Worm (Caenorhabditis elegans): ENCODE data around the gene pro-1.

DNA sequence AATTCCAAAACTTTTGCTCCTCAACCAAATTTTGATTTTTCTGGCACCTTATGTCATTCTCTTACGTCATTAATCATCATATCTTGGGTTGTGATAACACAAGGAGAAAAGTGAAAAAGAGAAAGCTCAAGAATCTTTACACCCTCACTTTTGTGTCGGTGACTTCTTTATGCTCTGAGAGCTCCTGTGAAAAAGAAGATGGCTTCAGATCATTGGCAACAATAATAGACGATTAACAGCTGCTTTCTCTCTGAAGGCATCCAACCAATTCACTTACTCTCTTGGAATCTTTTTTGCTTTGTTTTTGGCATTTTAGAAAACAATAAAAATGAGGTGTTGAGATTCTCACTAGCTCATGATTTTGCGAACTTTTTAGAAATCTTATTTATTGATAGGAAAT lies 27.7 kb upstream of the pro-1 start:
- TF ChIP-seq him-1 (tag; optimal IDR thresholded peaks at IDR 0.05) (no peak), dao-5 (tag; optimal IDR thresholded peaks at IDR 0.05) (no peak), W03F9.2 (tag; optimal IDR thresholded peaks at IDR 0.05) (no peak)
